Worm (Caenorhabditis elegans): ENCODE data around the gene dhs-7.

DNA sequence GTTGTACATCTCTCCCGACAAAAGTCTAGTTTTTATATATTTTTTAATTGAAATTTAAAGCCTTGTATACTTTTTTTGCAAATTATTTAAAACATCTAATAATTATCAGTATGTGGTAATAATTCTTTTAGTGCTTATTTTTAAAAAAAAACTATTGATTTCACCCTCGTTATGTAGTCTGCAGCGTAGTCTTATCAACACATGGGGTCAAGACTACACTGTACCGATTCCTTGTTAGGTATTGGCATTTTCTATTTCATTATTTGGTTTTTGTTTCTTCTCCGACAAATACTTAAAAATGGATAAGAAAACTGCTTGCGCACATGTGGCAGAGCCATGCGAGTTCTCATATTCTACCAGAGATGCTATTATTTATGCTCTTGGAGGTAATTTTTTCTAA lies 12.2 kb downstream of the dhs-7 start, which contains the start of gene maoc-1:
- TF ChIP-seq attf-3 (GFP tag; conservative IDR thresholded peaks at IDR 0.05) (no peak), gei-17 (GFP tag; optimal IDR thresholded peaks at IDR 0.05) (no peak), Y53F4B.3 (GFP tag; IDR thresholded peaks at IDR 0.05) (no peak), ama-1 (optimal IDR thresholded peaks at IDR 0.05) (no peak), ama-1 (GFP tag; optimal IDR thresholded peaks at IDR 0.05) (no peak), K11D2.4 (GFP tag; IDR thresholded peaks at IDR 0.05) (no peak), unc-62 (GFP tag; optimal IDR thresholded peaks at IDR 0.05) (no peak)

Measured in whole organism, young adult.